Worm (Caenorhabditis elegans) whole organism, L4 larva: ENCODE results near the gene elt-6.
A peak's percentile ranks its signal among the peaks of the same experiment; 100 is the strongest.

Experiments used
- daf-16 ChIP-seq, 3 experiments: sonication (generic microtip); optimal IDR thresholded peaks; 2 replicates each; lab custom pipeline; 2016 to 2017; ENCODE audit warnings: missing genetic modification characterization in 3 of 3, missing genetic modification reagents in 3 of 3, mild to moderate bottlenecking in 2 of 3, missing compliant biosample characterization in 2 of 3, missing biosample characterization in 1 of 3, moderate library complexity in 1 of 3
- lin-38 ChIP-seq: fragments of 200-800 bp; sonication (Bioruptor generic); IDR thresholded peaks from 2 replicates; pipeline ENCODE4 v1.3.6; 2022; ENCODE audit warnings: missing genetic modification reagents, missing genetic modification characterization, missing compliant biosample characterization
- nhr-41 ChIP-seq: fragments of 200-800 bp; sonication (Bioruptor generic); IDR thresholded peaks from 2 replicates; pipeline ENCODE4 v1.3.6; 2022; ENCODE audit warnings: missing genetic modification reagents, missing genetic modification characterization, missing compliant biosample characterization
- ztf-11 ChIP-seq: fragments of 150-350 bp; optimal IDR thresholded peaks from 2 replicates; lab custom pipeline; 2014; ENCODE audit warnings: missing biosample characterization, missing genetic modification characterization

DNA sequence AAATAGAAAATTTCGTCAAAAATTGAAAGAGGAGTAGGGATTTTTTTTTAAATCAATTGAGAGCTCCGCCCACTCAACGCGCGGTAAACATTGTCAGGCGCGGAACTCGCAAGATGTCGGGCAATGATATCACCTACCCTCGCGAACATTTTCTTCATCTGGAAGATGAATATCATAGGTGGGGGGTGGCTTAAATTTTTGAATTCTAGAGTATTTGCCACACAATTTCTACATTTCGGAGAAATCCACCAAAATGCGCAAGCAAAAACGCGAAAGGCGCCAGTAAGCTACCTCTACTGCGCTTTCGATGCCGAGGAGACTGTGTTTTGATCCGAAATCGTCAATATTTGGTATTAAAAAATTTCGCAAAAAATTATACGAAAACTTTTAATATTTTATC is 39.3 kb upstream of the elt-6 start:
- TF ChIP-seq lin-38 (GFP tag; lab: Robert Waterston, UW) (peak; percentile 47), nhr-41 (GFP tag; lab: Robert Waterston, UW) (no peak), daf-16 (GFP tag; optimal IDR thresholded peaks at IDR 0.05; lab: Kevin White, UChicago) (no peak), daf-16 (tag; optimal IDR thresholded peaks at IDR 0.05; lab: Kevin White, UChicago) (no peak), ztf-11 (no peak)
